Fruit fly (Drosophila melanogaster): ENCODE data around the gene ranshi.

ranshi gene

dm6 chr3R:8694110-8694826 is 35.2 kb downstream of the ranshi start (continued):
- TF ChIP-seq cwo (GFP tag; optimal IDR thresholded peaks at IDR 0.05) (no peak), CG4617 (GFP tag; optimal IDR thresholded peaks at IDR 0.05; ENCODE audit: borderline replicate concordance) (no peak), ara (GFP tag; IDR thresholded peaks at IDR 0.05) (no peak), CG3281 (GFP tag; optimal IDR thresholded peaks at IDR 0.05) (no peak), eyg (GFP tag; optimal IDR thresholded peaks at IDR 0.05) (no peak), CG16815 (GFP tag; optimal IDR thresholded peaks at IDR 0.05) (no peak), trem (tag; optimal IDR thresholded peaks at IDR 0.05) (no peak), Dip3 (GFP tag; optimal IDR thresholded peaks at IDR 0.05) (no peak), Taf1 (GFP tag; IDR thresholded peaks at IDR 0.05) (no peak), CG7963 (GFP tag; IDR thresholded peaks at IDR 0.05; ENCODE audit: partially characterized antibody) (no peak), nom (GFP tag; optimal IDR thresholded peaks at IDR 0.05) (peak; percentile 96), Mrtf (GFP tag; IDR thresholded peaks at IDR 0.05) (no peak), CG13775 (GFP tag; optimal IDR thresholded peaks at IDR 0.05) (peak; percentile 17), CG1832 (GFP tag; optimal IDR thresholded peaks at IDR 0.05) (no peak), ranshi (GFP tag; IDR thresholded peaks at IDR 0.05) (no peak), schlank (tag; optimal IDR thresholded peaks at IDR 0.05) (peak; percentile 55), Fer3 (tag; optimal IDR thresholded peaks at IDR 0.05) (peak; percentile 62), Vsx1 (GFP tag; optimal IDR thresholded peaks at IDR 0.05) (no peak), HLH54F (GFP tag; optimal IDR thresholded peaks at IDR 0.05) (no peak), Asciz (GFP tag; optimal IDR thresholded peaks at IDR 0.05) (no peak), ftz-f1 (GFP tag; optimal IDR thresholded peaks at IDR 0.05) (no peak), wdn (GFP tag; IDR thresholded peaks at IDR 0.05) (peak; percentile 47; the same call in 1 of the 2 replicates), Opbp (GFP tag; IDR thresholded peaks at IDR 0.05; ENCODE audit: partially characterized antibody) (no peak), Aef1 (GFP tag; IDR thresholded peaks at IDR 0.05) (no peak), CG13424 (tag; optimal IDR thresholded peaks at IDR 0.05) (no peak), CG7786 (GFP tag; optimal IDR thresholded peaks at IDR 0.05) (no peak), CG16779 (GFP tag; IDR thresholded peaks at IDR 0.05) (no peak), Eip74EF (GFP tag; optimal IDR thresholded peaks at IDR 0.05) (no peak), CG1603 (tag; optimal IDR thresholded peaks at IDR 0.05) (no peak), tll (GFP tag; optimal IDR thresholded peaks at IDR 0.05) (peak in 1 of 2 experiments; percentile 80), Meics (GFP tag; optimal IDR thresholded peaks at IDR 0.05) (peak; percentile 54), ssp (GFP tag; IDR thresholded peaks at IDR 0.05) (no peak), CG15601 (tag; optimal IDR thresholded peaks at IDR 0.05) (no peak), CG18011 (GFP tag; optimal IDR thresholded peaks at IDR 0.05) (no peak), CG10462 (GFP tag; optimal IDR thresholded peaks at IDR 0.05) (no peak), gcm2 (GFP tag; optimal IDR thresholded peaks at IDR 0.05) (no peak), lab (GFP tag; optimal IDR thresholded peaks at IDR 0.05) (peak; percentile 56), CG6765 (GFP tag; optimal IDR thresholded peaks at IDR 0.05) (peak; percentile 89), ewg (GFP tag; optimal IDR thresholded peaks at IDR 0.05) (peak; percentile 68), CG3726 (GFP tag; IDR thresholded peaks at IDR 0.05) (no peak), CG4282 (GFP tag; optimal IDR thresholded peaks at IDR 0.05) (no peak), CG4360 (GFP tag; IDR thresholded peaks at IDR 0.05) (no peak), bcd (GFP tag; optimal IDR thresholded peaks at IDR 0.05) (no peak), Bdp1 (GFP tag; optimal IDR thresholded peaks at IDR 0.05) (no peak), Sin3A (optimal IDR thresholded peaks at IDR 0.05) (no peak), CG30403 (GFP tag; optimal IDR thresholded peaks at IDR 0.05) (no peak), HHEX (GFP tag; optimal IDR thresholded peaks at IDR 0.05) (peak; percentile 32), Dek (tag; optimal IDR thresholded peaks at IDR 0.05) (no peak), CG15011 (GFP tag; optimal IDR thresholded peaks at IDR 0.05) (peak; percentile 2)

Measured in whole organism, embryonic.